Worm (Caenorhabditis elegans) whole organism, mixed stage, embryonic: ENCODE data around the gene mpz-1.

ENCODE experiments used
- ceh-43 ChIP-seq: fragments of 200-800 bp; sonication (Bioruptor generic); optimal IDR thresholded peaks from 2 replicates; lab custom pipeline; 2018; ENCODE audit warnings: mild to moderate bottlenecking, missing genetic modification characterization, moderate library complexity, missing compliant biosample characterization
- ces-1 ChIP-seq: fragments of 150-350 bp; optimal IDR thresholded peaks from 2 replicates; lab custom pipeline; 2014; ENCODE audit warnings: missing biosample characterization, missing genetic modification reagents, missing genetic modification characterization
- drap-1 ChIP-seq: fragments of 200-800 bp; sonication (Bioruptor generic); optimal IDR thresholded peaks from 3 replicates; lab custom pipeline; 2018; ENCODE audit warnings: mild to moderate bottlenecking, missing genetic modification characterization, missing compliant biosample characterization
- hlh-1 ChIP-seq: fragments of 150-350 bp; optimal IDR thresholded peaks from 2 replicates; lab custom pipeline; 2014; ENCODE audit warnings: missing biosample characterization, missing genetic modification reagents, missing genetic modification characterization
- lsy-2 ChIP-seq: fragments of 150-350 bp; optimal IDR thresholded peaks from 2 replicates; lab custom pipeline; 2014; ENCODE audit warnings: missing biosample characterization, missing genetic modification characterization
- nhr-28 ChIP-seq: fragments of 150-350 bp; optimal IDR thresholded peaks from 2 replicates; lab custom pipeline; 2014; ENCODE audit warnings: missing biosample characterization, missing genetic modification characterization

DNA sequence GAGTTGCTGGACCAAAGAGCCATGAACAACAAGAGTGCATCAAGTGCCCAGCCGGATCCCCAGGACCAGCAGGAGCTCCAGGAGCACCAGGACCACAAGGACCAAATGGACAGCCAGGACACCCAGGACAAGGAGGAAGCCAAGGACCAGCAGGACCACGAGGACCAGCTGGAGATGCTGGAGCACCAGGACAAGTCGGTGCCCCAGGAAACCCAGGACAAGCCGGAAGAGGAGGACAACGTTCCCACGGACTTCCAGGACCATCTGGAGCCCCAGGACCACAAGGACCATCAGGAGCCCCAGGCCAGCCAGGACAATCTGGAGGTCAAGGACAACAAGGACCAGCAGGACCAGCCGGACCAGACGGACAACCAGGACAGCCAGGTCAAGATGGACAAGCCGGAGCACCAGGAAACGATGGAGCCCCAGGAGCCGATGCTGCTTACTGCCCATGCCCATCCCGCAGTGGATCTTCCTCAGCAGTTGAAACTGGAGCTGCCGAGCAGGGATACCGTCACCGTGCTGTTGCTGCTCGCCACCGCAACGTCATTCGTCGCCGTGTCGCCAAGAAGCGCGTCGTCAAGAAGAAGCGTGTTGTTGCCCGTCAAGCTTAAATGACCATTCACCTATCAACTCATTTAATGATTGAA is 72.5 kb downstream of the mpz-1 start:
- TF ChIP-seq lsy-2 (no peak), ces-1 (no peak), nhr-28 (tag; lab: Kevin White, UChicago) (no peak), ceh-43 (GFP tag; lab: Kevin White, UChicago) (no peak), hlh-1 (no peak), drap-1 (GFP tag; lab: Kevin White, UChicago) (no peak)
